Fruit fly (Drosophila melanogaster): ENCODE results near the gene CG32388.

Gene CG32388

dm6 chr3L:6964488-6965152 is 19.8 kb downstream of the CG32388 start, which contains the start of gene sgl (continued):
- peak; percentile 42 for TF ChIP-seq CG3032 (tag; optimal IDR thresholded peaks at IDR 0.05)
- TF ChIP-seq Eip93F (GFP tag; optimal IDR thresholded peaks at IDR 0.05) = no peak
- no peak for TF ChIP-seq Ets21C (GFP tag; optimal IDR thresholded peaks at IDR 0.05)
- peak; percentile 59 for TF ChIP-seq CG3919 (GFP tag; optimal IDR thresholded peaks at IDR 0.05)
- TF ChIP-seq Blimp-1 (GFP tag; optimal IDR thresholded peaks at IDR 0.05) = no peak
- TF ChIP-seq CG10669 (GFP tag; optimal IDR thresholded peaks at IDR 0.05) = peak; percentile 27
- no peak for TF ChIP-seq CG11294 (GFP tag; IDR thresholded peaks at IDR 0.05)
- no peak for TF ChIP-seq Hr39 (GFP tag; optimal IDR thresholded peaks at IDR 0.05)
- TF ChIP-seq eg (GFP tag; IDR thresholded peaks at IDR 0.05) = peak; percentile 75
- no peak for TF ChIP-seq CG4318 (GFP tag; optimal IDR thresholded peaks at IDR 0.05)
- peak; percentile 4 for TF ChIP-seq net (GFP tag; optimal IDR thresholded peaks at IDR 0.05)
- TF ChIP-seq CG6808 (GFP tag; optimal IDR thresholded peaks at IDR 0.05) = peak; percentile 34
- peak; percentile 48 for TF ChIP-seq CG6854 (GFP tag; optimal IDR thresholded peaks at IDR 0.05)
- peak; percentile 74 for TF ChIP-seq svp (GFP tag)
- peak; percentile 5 for TF ChIP-seq pdm3 (GFP tag; optimal IDR thresholded peaks at IDR 0.05)
- TF ChIP-seq CG11762 (GFP tag; optimal IDR thresholded peaks at IDR 0.05; ENCODE audit: insufficient read depth) = no peak
- TF ChIP-seq CG8319 (GFP tag; optimal IDR thresholded peaks at IDR 0.05) = no peak
- TF ChIP-seq CG10631 (GFP tag; optimal IDR thresholded peaks at IDR 0.05) = no peak
- no peak for TF ChIP-seq Hr38 (GFP tag; optimal IDR thresholded peaks at IDR 0.05)
- peak; percentile 72 for TF ChIP-seq CG16779 (tag; optimal IDR thresholded peaks at IDR 0.05)
- TF ChIP-seq CG9139 (GFP tag; optimal IDR thresholded peaks at IDR 0.05) = peak; percentile 54
- peak; percentile 31 for TF ChIP-seq CG34406 (GFP tag; optimal IDR thresholded peaks at IDR 0.05)
- TF ChIP-seq CG11902 (GFP tag; optimal IDR thresholded peaks at IDR 0.05) = no peak
- no peak for TF ChIP-seq Hr4 (GFP tag; optimal IDR thresholded peaks at IDR 0.05)
- peak in 1 of 2 experiments; percentile 36 for TF ChIP-seq salr (GFP tag; optimal IDR thresholded peaks at IDR 0.05)
- TF ChIP-seq Ets96B (tag; optimal IDR thresholded peaks at IDR 0.05) = peak; percentile 55
- no peak for TF ChIP-seq acj6 (GFP tag; optimal IDR thresholded peaks at IDR 0.05)
- no peak for TF ChIP-seq Sox102F (GFP tag; optimal IDR thresholded peaks at IDR 0.05)
- TF ChIP-seq OdsH (GFP tag; optimal IDR thresholded peaks at IDR 0.05) = no peak
- TF ChIP-seq Lpt (GFP tag; optimal IDR thresholded peaks at IDR 0.05) = peak; percentile 62

- TF ChIP-seq dac (GFP tag; optimal IDR thresholded peaks at IDR 0.05) (peak; percentile 66), net (GFP tag; optimal IDR thresholded peaks at IDR 0.05) (peak; percentile 83), achi (GFP tag; optimal IDR thresholded peaks at IDR 0.05) (peak; percentile 81), CG6808 (GFP tag; optimal IDR thresholded peaks at IDR 0.05) (peak; percentile 82), eg (GFP tag; IDR thresholded peaks at IDR 0.05) (peak; percentile 59), CG16779 (tag; optimal IDR thresholded peaks at IDR 0.05) (peak; percentile 30), Hr4 (GFP tag; optimal IDR thresholded peaks at IDR 0.05) (peak; percentile 84), CG4318 (GFP tag; optimal IDR thresholded peaks at IDR 0.05) (peak; percentile 64), esn (GFP tag; optimal IDR thresholded peaks at IDR 0.05) (peak; percentile 70), Blimp-1 (GFP tag; optimal IDR thresholded peaks at IDR 0.05) (no peak), CG1621 (tag; optimal IDR thresholded peaks at IDR 0.05) (peak; percentile 77), pdm3 (GFP tag; optimal IDR thresholded peaks at IDR 0.05) (peak; percentile 84), Sox102F (GFP tag; optimal IDR thresholded peaks at IDR 0.05) (peak; percentile 73), cyc (GFP tag; optimal IDR thresholded peaks at IDR 0.05) (peak; percentile 24), Lpt (GFP tag; optimal IDR thresholded peaks at IDR 0.05) (peak; percentile 69), Eip78C (GFP tag) (peak; percentile 97), Gug (GFP tag; IDR thresholded peaks at IDR 0.05) (peak; percentile 38; the same call in 1 of the 2 replicates), Smox (GFP tag; optimal IDR thresholded peaks at IDR 0.05) (peak; percentile 60), salr (GFP tag; optimal IDR thresholded peaks at IDR 0.05) (peak; percentile 65 to 67), CG8119 (GFP tag; IDR thresholded peaks at IDR 0.05) (peak; percentile 79; the same call in 2 of the 3 replicates), CG6792 (GFP tag; optimal IDR thresholded peaks at IDR 0.05) (peak; percentile 70), Eip93F (GFP tag; optimal IDR thresholded peaks at IDR 0.05) (no peak), CG11762 (GFP tag; optimal IDR thresholded peaks at IDR 0.05; ENCODE audit: insufficient read depth) (peak; percentile 63), fd59A (GFP tag; optimal IDR thresholded peaks at IDR 0.05) (peak; percentile 82), Met (GFP tag; optimal IDR thresholded peaks at IDR 0.05) (peak; percentile 78), CG6276 (GFP tag; optimal IDR thresholded peaks at IDR 0.05) (peak; percentile 81), CG8632 (GFP tag; optimal IDR thresholded peaks at IDR 0.05) (peak; percentile 78), CG3032 (tag; optimal IDR thresholded peaks at IDR 0.05) (peak; percentile 80), dsx (GFP tag; optimal IDR thresholded peaks at IDR 0.05; ENCODE audit: poor library complexity, severe bottlenecking) (peak; percentile 80), Hr38 (GFP tag; optimal IDR thresholded peaks at IDR 0.05) (no peak), CG9139 (GFP tag; optimal IDR thresholded peaks at IDR 0.05) (peak; percentile 22), CG15336 (GFP tag; IDR thresholded peaks at IDR 0.05) (peak; percentile 83)
Observed at dm6 chr3L:6963792-6964487, 20.4 kb downstream of the CG32388 start.

All from whole organism, prepupa.